Worm (Caenorhabditis elegans): ENCODE results near the gene rpt-4.

DNA sequence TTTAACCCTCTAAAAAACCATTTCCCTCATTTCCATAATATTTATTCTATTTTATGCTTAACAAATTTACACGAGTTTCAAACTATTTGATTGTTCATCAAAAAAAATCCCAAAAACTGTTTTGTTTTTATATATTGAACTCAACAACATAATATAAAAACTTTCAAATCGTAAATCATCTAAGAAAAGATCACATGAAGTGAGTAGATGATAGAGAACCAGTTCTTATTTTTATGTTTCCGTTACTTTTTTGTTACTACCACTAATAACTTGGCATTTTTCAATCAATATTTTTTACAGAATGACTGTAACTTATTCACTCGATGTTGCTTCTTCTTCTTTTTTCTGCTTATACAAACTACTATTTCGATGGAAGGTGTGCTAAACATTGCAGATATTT lies 33.3 kb downstream of the rpt-4 start, which contains the start of gene best-3:
- TF ChIP-seq tbx-2 (tag; optimal IDR thresholded peaks at IDR 0.05) (no peak), nhr-76 (tag; optimal IDR thresholded peaks at IDR 0.05) (no peak), nhr-237 (tag; optimal IDR thresholded peaks at IDR 0.05) (no peak), ets-5 (GFP tag; IDR thresholded peaks at IDR 0.05) (no peak)
